Fruit fly (Drosophila melanogaster) whole organism, pupa: Measurements from ENCODE around the gene CG43954.

ENCODE experiments used
- CG12605 ChIP-seq: fragments of 200-800 bp; sonication (Bioruptor generic); IDR thresholded peaks from 2 replicates; pipeline ENCODE4 v1.3.6; 2022; ENCODE audit warnings: missing biosample characterization, missing genetic modification characterization
- CG13204 ChIP-seq: fragments of 200-800 bp; sonication (Bioruptor generic); optimal IDR thresholded peaks from 2 replicates; lab custom pipeline; 2018; ENCODE audit warnings: missing biosample characterization, mild to moderate bottlenecking, missing genetic modification characterization, moderate library complexity
- Pif1B ChIP-seq: fragments of 200-800 bp; sonication (Bioruptor generic); optimal IDR thresholded peaks from 3 replicates; lab custom pipeline; 2016; ENCODE audit warnings: missing biosample characterization, missing genetic modification characterization

- no peak for TF ChIP-seq CG12605
- TF ChIP-seq Pif1B (GFP tag; lab: Kevin White, UChicago), result no peak
- TF ChIP-seq CG13204 (GFP tag; lab: Kevin White, UChicago), result no peak
These were observed 31.9 kb downstream of the CG43954 start for dm6 chr3L:16679492-16680120.
